Fruit fly (Drosophila melanogaster) whole organism, embryonic: ENCODE results near the gene Hs2st.

Experiments
- Adf1 ChIP-seq: fragments of 200-800 bp; sonication (Bioruptor generic); IDR thresholded peaks from 2 replicates; pipeline ENCODE4 v1.3.6; 2022; ENCODE audit warnings: missing biosample characterization, missing genetic modification characterization
- Awh ChIP-seq: fragments of 200-800 bp; sonication (Bioruptor generic); IDR thresholded peaks from 2 replicates; pipeline ENCODE4, ENCODE4 v1.3.6; 2022; ENCODE audit warnings: missing biosample characterization, missing genetic modification characterization
- C15 ChIP-seq: fragments of 200-800 bp; sonication (Bioruptor generic); IDR thresholded peaks from 3 replicates; pipeline ENCODE4 v1.3.6; 2022; ENCODE audit warnings: missing biosample characterization, missing genetic modification characterization
- CG10543 ChIP-seq: fragments of 200-800 bp; sonication (Bioruptor generic); optimal IDR thresholded peaks from 3 replicates; lab custom pipeline; 2017; ENCODE audit warnings: missing biosample characterization, mild to moderate bottlenecking, missing genetic modification characterization, moderate library complexity
- CG10979 ChIP-seq: fragments of 200-800 bp; sonication (Bioruptor generic); optimal IDR thresholded peaks from 2 replicates; lab custom pipeline; 2018; ENCODE audit warnings: missing biosample characterization, mild to moderate bottlenecking, missing genetic modification characterization, moderate library complexity
- CG11456 ChIP-seq: fragments of 200-800 bp; sonication (Bioruptor generic); IDR thresholded peaks from 3 replicates; pipeline ENCODE4 v1.3.6; 2022; ENCODE audit warnings: missing biosample characterization, missing genetic modification characterization
- CG11723 ChIP-seq: fragments of 200-800 bp; sonication (Bioruptor generic); optimal IDR thresholded peaks from 2 replicates; lab custom pipeline; 2017; ENCODE audit warnings: missing biosample characterization, mild to moderate bottlenecking, missing genetic modification characterization
- CG12236 ChIP-seq: fragments of 200-800 bp; sonication (Bioruptor generic); optimal IDR thresholded peaks from 2 replicates; lab custom pipeline; 2016; ENCODE audit warnings: missing biosample characterization, missing genetic modification characterization
- CG1233 ChIP-seq: fragments of 200-800 bp; sonication (Bioruptor generic); optimal IDR thresholded peaks from 4 replicates; lab custom pipeline; 2018; ENCODE audit warnings: missing biosample characterization, mild to moderate bottlenecking, missing genetic modification characterization
- CG13424 ChIP-seq: fragments of 200-800 bp; sonication (Bioruptor generic); optimal IDR thresholded peaks from 2 replicates; lab custom pipeline; 2019; ENCODE audit warnings: missing biosample characterization, mild to moderate bottlenecking, missing genetic modification characterization, moderate library complexity
- CG14667 ChIP-seq: fragments of 200-800 bp; sonication (Bioruptor generic); IDR thresholded peaks from 2 replicates; pipeline ENCODE4 v1.3.6; 2022; ENCODE audit warnings: missing biosample characterization, missing genetic modification characterization
- CG15073 ChIP-seq: fragments of 200-800 bp; sonication (Bioruptor generic); optimal IDR thresholded peaks from 2 replicates; lab custom pipeline; 2016; ENCODE audit warnings: missing biosample characterization, missing genetic modification characterization
- CG1647 ChIP-seq: fragments of 200-800 bp; sonication (Bioruptor generic); optimal IDR thresholded peaks from 3 replicates; lab custom pipeline; 2016; ENCODE audit warnings: missing biosample characterization, missing genetic modification characterization
- CG17912 ChIP-seq: fragments of 200-800 bp; sonication (Bioruptor generic); optimal IDR thresholded peaks from 2 replicates; lab custom pipeline; 2018; ENCODE audit warnings: missing biosample characterization, mild to moderate bottlenecking, missing genetic modification characterization
- CG2120 ChIP-seq: fragments of 200-800 bp; sonication (Bioruptor generic); optimal IDR thresholded peaks from 3 replicates; lab custom pipeline; 2016; ENCODE audit warnings: missing biosample characterization, missing genetic modification characterization
- CG4328 ChIP-seq: fragments of 200-800 bp; sonication (Bioruptor generic); optimal IDR thresholded peaks from 3 replicates; lab custom pipeline; 2017; ENCODE audit warnings: missing biosample characterization, missing genetic modification reagents, missing genetic modification characterization
- CG6654 ChIP-seq: fragments of 200-800 bp; sonication (Bioruptor generic); optimal IDR thresholded peaks from 2 replicates; lab custom pipeline; 2017; ENCODE audit warnings: missing biosample characterization, mild to moderate bottlenecking, missing genetic modification characterization
- CG6683 ChIP-seq: fragments of 200-800 bp; sonication (Bioruptor generic); optimal IDR thresholded peaks from 2 replicates; lab custom pipeline; 2017; ENCODE audit warnings: missing biosample characterization, mild to moderate bottlenecking, missing genetic modification characterization, missing genetic modification reagents
- CG7372 ChIP-seq: fragments of 200-800 bp; sonication (Bioruptor generic); IDR thresholded peaks from 2 replicates; pipeline ENCODE4 v1.3.6; 2022; ENCODE audit warnings: missing biosample characterization, missing genetic modification characterization
- CG8290 ChIP-seq, 3 experiments: fragments of 200-800 bp; sonication (Bioruptor generic); optimal IDR thresholded peaks; 2 replicates each; lab custom pipeline; 2016 to 2019; ENCODE audit warnings: missing biosample characterization in 3 of 3, missing genetic modification characterization in 3 of 3, mild to moderate bottlenecking in 2 of 3, moderate library complexity in 1 of 3
- Dbx ChIP-seq: fragments of 200-800 bp; sonication (Bioruptor generic); IDR thresholded peaks from 3 replicates; pipeline ENCODE4 v1.3.6; 2022; ENCODE audit warnings: missing biosample characterization, missing genetic modification characterization
- ERR ChIP-seq: fragments of 200-800 bp; sonication (Bioruptor generic); optimal IDR thresholded peaks from 2 replicates; lab custom pipeline; 2016; ENCODE audit warnings: missing biosample characterization, missing genetic modification characterization
- Eip74EF ChIP-seq, 2 experiments: fragments of 200-800 bp in 1 of 2; fragments of >200 bp in 1 of 2; sonication (Bioruptor generic) in 1 of 2; optimal IDR thresholded peaks; 2 replicates each; lab custom pipeline; 2017 to 2019; ENCODE audit warnings: missing biosample characterization in 2 of 2, missing genetic modification characterization in 2 of 2, mild to moderate bottlenecking in 1 of 2, moderate library complexity in 1 of 2
- Gsc ChIP-seq: fragments of 200-800 bp; sonication (Bioruptor generic); IDR thresholded peaks from 2 replicates; pipeline ENCODE4 v1.3.6; 2022; ENCODE audit warnings: missing biosample characterization, missing genetic modification characterization
- HmgZ ChIP-seq: fragments of 200-800 bp; sonication (Bioruptor generic); optimal IDR thresholded peaks from 2 replicates; lab custom pipeline; 2018; ENCODE audit warnings: missing biosample characterization, mild to moderate bottlenecking, missing genetic modification characterization
- Kr ChIP-seq: fragments of 200-800 bp; sonication (Bioruptor generic); optimal IDR thresholded peaks from 2 replicates; lab custom pipeline; 2017; ENCODE audit warnings: missing biosample characterization, mild to moderate bottlenecking, missing genetic modification characterization
- Lpt ChIP-seq: fragments of >200 bp; optimal IDR thresholded peaks from 2 replicates; lab custom pipeline; 2018; ENCODE audit warnings: missing biosample characterization, missing genetic modification characterization
- MTF-1 ChIP-seq: fragments of 200-800 bp; sonication (Bioruptor generic); optimal IDR thresholded peaks from 2 replicates; lab custom pipeline; 2018; ENCODE audit warnings: missing biosample characterization, mild to moderate bottlenecking, missing genetic modification characterization, borderline replicate concordance
- Med ChIP-seq: fragments of 200-800 bp; sonication (Bioruptor generic); peaks from one replicate; lab custom pipeline; 2016; ENCODE audit warnings: missing biosample characterization, missing genetic modification characterization, mild to moderate bottlenecking, inconsistent platforms, moderate library complexity
- abd-A ChIP-seq: fragments of 200-800 bp; sonication (Bioruptor generic); optimal IDR thresholded peaks from 3 replicates; lab custom pipeline; 2019; ENCODE audit warnings: missing biosample characterization, mild to moderate bottlenecking, missing genetic modification characterization, moderate library complexity
- btn ChIP-seq: fragments of 200-800 bp; sonication (Bioruptor generic); optimal IDR thresholded peaks from 2 replicates; lab custom pipeline; 2016; ENCODE audit warnings: missing biosample characterization, missing genetic modification characterization
- crol ChIP-seq: fragments of 200-800 bp; sonication (Bioruptor generic); IDR thresholded peaks from 2 replicates; pipeline ENCODE4 v1.3.6; 2022; ENCODE audit warnings: missing biosample characterization, missing genetic modification characterization
- esg ChIP-seq: fragments of 200-800 bp; sonication (Bioruptor generic); conservative IDR thresholded peaks from 2 replicates; pipeline ENCODE4 v1.3.6; 2022; ENCODE audit warnings: missing biosample characterization, missing genetic modification characterization
- ftz-f1 ChIP-seq: fragments of 200-800 bp; sonication (Bioruptor generic); optimal IDR thresholded peaks from 2 replicates; lab custom pipeline; 2016; ENCODE audit warnings: missing biosample characterization, missing genetic modification characterization
- grau ChIP-seq: fragments of 200-800 bp; optimal IDR thresholded peaks from 3 replicates; lab custom pipeline; 2019; ENCODE audit warnings: missing biosample characterization, mild to moderate bottlenecking, missing genetic modification characterization, moderate library complexity
- gsb-n ChIP-seq: fragments of 200-800 bp; sonication (Bioruptor generic); optimal IDR thresholded peaks from 3 replicates; lab custom pipeline; 2018; ENCODE audit warnings: missing biosample characterization, mild to moderate bottlenecking, missing genetic modification characterization
- h ChIP-seq: fragments of >200 bp; optimal IDR thresholded peaks from 2 replicates; lab custom pipeline; 2017
- knrl ChIP-seq: fragments of 200-800 bp; sonication (Bioruptor generic); IDR thresholded peaks from 3 replicates; pipeline ENCODE4 v1.3.6; 2022; ENCODE audit warnings: missing biosample characterization, missing genetic modification characterization; ENCODE audit not compliant: partially characterized antibody
- lola ChIP-seq, 3 experiments: fragments of >200 bp in 2 of 3; fragments of 200-800 bp in 1 of 3; sonication (Bioruptor generic) in 1 of 3; optimal IDR thresholded peaks; 2 replicates each; lab custom pipeline; 2017 to 2019; ENCODE audit warnings: missing biosample characterization in 3 of 3, missing genetic modification characterization in 3 of 3, mild to moderate bottlenecking in 1 of 3, moderate library complexity in 1 of 3
- p53 ChIP-seq: fragments of 200-800 bp; sonication (Bioruptor generic); optimal IDR thresholded peaks from 2 replicates; lab custom pipeline; 2016; ENCODE audit warnings: missing biosample characterization, missing genetic modification characterization
- pum ChIP-seq: fragments of 200-800 bp; sonication (Bioruptor generic); optimal IDR thresholded peaks from 2 replicates; lab custom pipeline; 2016; ENCODE audit warnings: missing biosample characterization, missing genetic modification characterization
- schlank ChIP-seq: fragments of 200-800 bp; sonication (Bioruptor generic); optimal IDR thresholded peaks from 2 replicates; lab custom pipeline; 2018; ENCODE audit warnings: missing biosample characterization, mild to moderate bottlenecking, missing genetic modification characterization
- sd ChIP-seq: fragments of 200-800 bp; sonication (Bioruptor generic); optimal IDR thresholded peaks from 3 replicates; lab custom pipeline; 2018; ENCODE audit warnings: missing biosample characterization, mild to moderate bottlenecking, missing genetic modification characterization, moderate library complexity
- seq ChIP-seq: fragments of 200-800 bp; sonication (Bioruptor generic); IDR thresholded peaks from 2 replicates; pipeline ENCODE4 v1.3.6; 2022; ENCODE audit warnings: missing biosample characterization, missing genetic modification characterization
- sob ChIP-seq: fragments of 200-800 bp; sonication (Bioruptor generic); IDR thresholded peaks from 2 replicates; pipeline ENCODE4 v1.3.6; 2022; ENCODE audit warnings: missing biosample characterization, missing genetic modification characterization
- sr ChIP-seq: fragments of 200-800 bp; sonication (Bioruptor generic); IDR thresholded peaks from 3 replicates; pipeline ENCODE4 v1.3.6; 2022; ENCODE audit warnings: missing biosample characterization, missing genetic modification characterization
- stc ChIP-seq: fragments of 200-800 bp; sonication (Bioruptor generic); IDR thresholded peaks from 2 replicates; pipeline ENCODE4 v1.3.6; 2022; ENCODE audit warnings: missing biosample characterization, missing genetic modification characterization
- trem ChIP-seq: fragments of 200-800 bp; optimal IDR thresholded peaks from 3 replicates; lab custom pipeline; 2019; ENCODE audit warnings: missing biosample characterization, mild to moderate bottlenecking, missing genetic modification characterization, moderate library complexity
- ttk ChIP-seq: fragments of 200-800 bp; sonication (Bioruptor generic); IDR thresholded peaks from 2 replicates; pipeline ENCODE4 v2.1.2; 2022; ENCODE audit warnings: missing biosample characterization, missing genetic modification characterization
- twi ChIP-seq: fragments of 200-800 bp; optimal IDR thresholded peaks from 2 replicates; lab custom pipeline; 2019; ENCODE audit warnings: missing biosample characterization, mild to moderate bottlenecking, missing genetic modification characterization, moderate library complexity
- wek ChIP-seq: fragments of 200-800 bp; sonication (Bioruptor generic); optimal IDR thresholded peaks from 3 replicates; lab custom pipeline; 2018; ENCODE audit warnings: missing biosample characterization, mild to moderate bottlenecking, missing genetic modification characterization, moderate library complexity
- zen ChIP-seq: fragments of 200-800 bp; sonication (Bioruptor generic); optimal IDR thresholded peaks from 3 replicates; lab custom pipeline; 2018; ENCODE audit warnings: missing biosample characterization, mild to moderate bottlenecking, missing genetic modification characterization, moderate library complexity

Hs2st gene

DNA sequence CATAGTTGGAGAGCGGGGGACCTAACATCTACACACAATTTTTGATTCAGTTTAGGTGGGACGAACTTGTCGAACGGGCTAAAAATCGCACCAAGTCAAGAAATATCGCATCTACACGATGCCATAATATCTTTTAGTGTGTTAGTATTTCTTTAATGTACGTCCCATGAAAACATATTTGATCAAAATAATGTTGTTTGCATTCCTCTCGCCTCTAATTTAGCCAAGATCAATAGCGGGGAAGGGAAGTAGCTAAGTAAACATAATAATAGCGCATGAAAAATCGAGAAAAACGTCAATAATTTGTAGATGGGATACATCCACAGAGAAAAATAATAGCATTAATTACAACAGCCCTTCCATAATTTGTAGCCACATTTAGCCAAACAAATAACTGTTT, 32.6 kb downstream of the Hs2st start (continued):
- TF ChIP-seq ftz-f1 (GFP tag; lab: Kevin White, UChicago): no peak
- TF ChIP-seq CG4328 (GFP tag; lab: Kevin White, UChicago): no peak
- no peak for TF ChIP-seq CG6654 (GFP tag; lab: Kevin White, UChicago)
- TF ChIP-seq p53 (GFP tag; lab: Kevin White, UChicago): no peak
- peak; percentile 33 for TF ChIP-seq schlank (tag; lab: Kevin White, UChicago)
- TF ChIP-seq esg (GFP tag; lab: Robert Waterston, UW): no peak
- no peak for TF ChIP-seq twi (tag; lab: Kevin White, UChicago)
- TF ChIP-seq Med (GFP tag; lab: Kevin White, UChicago): peak; percentile 39
- TF ChIP-seq grau (tag; lab: Kevin White, UChicago): no peak
- TF ChIP-seq btn: no peak
- no peak for TF ChIP-seq CG12236 (GFP tag; lab: Kevin White, UChicago)
- TF ChIP-seq gsb-n (tag; lab: Kevin White, UChicago): no peak
- no peak for TF ChIP-seq CG1233 (GFP tag; lab: Kevin White, UChicago)
- no peak for TF ChIP-seq Kr (GFP tag; lab: Kevin White, UChicago)
- no peak for TF ChIP-seq knrl (GFP tag; lab: Robert Waterston, UW)
- no peak for TF ChIP-seq Adf1 (GFP tag; lab: Robert Waterston, UW)
- TF ChIP-seq zen (tag; lab: Kevin White, UChicago): no peak
- no peak for TF ChIP-seq CG6683 (GFP tag; lab: Kevin White, UChicago)
- no peak for TF ChIP-seq CG8290 (GFP tag; optimal IDR thresholded peaks at IDR 0.05; lab: Kevin White, UChicago)
- peak in 1 of 2 experiments; percentile 75 for TF ChIP-seq CG8290 (tag; optimal IDR thresholded peaks at IDR 0.05; lab: Kevin White, UChicago)
- no peak for TF ChIP-seq CG15073 (GFP tag; lab: Kevin White, UChicago)
- TF ChIP-seq pum (GFP tag; lab: Kevin White, UChicago): no peak
- TF ChIP-seq HmgZ (tag; lab: Kevin White, UChicago): no peak
- no peak for TF ChIP-seq h
- TF ChIP-seq CG7372 (GFP tag; lab: Robert Waterston, UW): no peak
- no peak for TF ChIP-seq CG1647 (GFP tag; lab: Kevin White, UChicago)
- TF ChIP-seq ttk (GFP tag; lab: Robert Waterston, UW): no peak
- no peak for TF ChIP-seq sob (GFP tag; lab: Robert Waterston, UW)
- TF ChIP-seq CG2120 (GFP tag; lab: Kevin White, UChicago): peak; percentile 15
- no peak for TF ChIP-seq CG13424 (tag; lab: Kevin White, UChicago)
- no peak for TF ChIP-seq trem
- TF ChIP-seq Awh: no peak
- no peak for TF ChIP-seq stc (GFP tag; lab: Robert Waterston, UW)
- TF ChIP-seq CG17912 (GFP tag; lab: Kevin White, UChicago): no peak
- no peak for TF ChIP-seq C15 (GFP tag; lab: Robert Waterston, UW)
- no peak for TF ChIP-seq ERR
- no peak for TF ChIP-seq Lpt (GFP tag; lab: Kevin White, UChicago)
- no peak for TF ChIP-seq Gsc (GFP tag; lab: Robert Waterston, UW)
- TF ChIP-seq Eip74EF (GFP tag; optimal IDR thresholded peaks at IDR 0.05; lab: Kevin White, UChicago): no peak
- TF ChIP-seq CG11723 (GFP tag; lab: Kevin White, UChicago): no peak

DNA sequence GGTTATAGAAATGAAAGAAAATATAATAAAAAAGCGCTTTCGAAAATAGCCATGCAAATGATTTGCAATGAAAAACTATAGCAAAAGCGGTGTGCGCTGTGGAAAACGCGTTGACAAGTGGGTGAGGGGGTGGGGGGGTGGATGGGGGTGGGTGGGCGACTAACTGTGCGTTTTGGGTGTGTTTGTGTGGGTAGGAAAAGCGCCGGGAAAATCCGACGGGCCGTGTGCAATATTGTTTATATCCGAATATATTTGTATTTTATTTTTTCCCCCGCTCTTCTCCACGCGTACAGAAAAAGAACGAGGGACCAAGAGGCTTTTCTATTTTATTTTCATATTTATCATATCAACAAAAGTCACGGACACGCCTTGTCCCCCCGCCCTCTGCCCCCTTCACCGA, 38.1 kb downstream of the Hs2st start:
- TF ChIP-seq MTF-1 (GFP tag; lab: Kevin White, UChicago): peak; percentile 100
- TF ChIP-seq abd-A: peak; percentile 37
- TF ChIP-seq crol (GFP tag; lab: Robert Waterston, UW): peak; percentile 66
- TF ChIP-seq CG10543 (GFP tag; lab: Kevin White, UChicago): peak; percentile 76
- TF ChIP-seq seq (GFP tag; lab: Robert Waterston, UW): 0 out of 2 replicates have a peak, but pooled peaks have one; percentile 7
- TF ChIP-seq CG4328 (GFP tag; lab: Kevin White, UChicago): peak; percentile 12
- peak; percentile 27 for TF ChIP-seq sd (tag; lab: Kevin White, UChicago)
- no peak for TF ChIP-seq CG14667 (GFP tag; lab: Robert Waterston, UW)
- TF ChIP-seq knrl (GFP tag; lab: Robert Waterston, UW): 0 out of 3 replicates have a peak, but pooled peaks have one; percentile 19
- no peak for TF ChIP-seq CG10979 (tag; lab: Kevin White, UChicago)
- no peak for TF ChIP-seq lola (GFP tag; optimal IDR thresholded peaks at IDR 0.05; lab: Kevin White, UChicago)
- 0 out of 3 replicates have a peak, but pooled peaks have one; percentile 9 for TF ChIP-seq Dbx (GFP tag; lab: Robert Waterston, UW)
- TF ChIP-seq CG11456 (GFP tag; lab: Robert Waterston, UW): 0 out of 3 replicates have a peak, but pooled peaks have one; percentile 26
- TF ChIP-seq wek (GFP tag; lab: Kevin White, UChicago): no peak
- peak; percentile 95 for TF ChIP-seq sr
